Fruit fly (Drosophila melanogaster): ENCODE data around the gene CG12219.

Gene CG12219

DNA sequence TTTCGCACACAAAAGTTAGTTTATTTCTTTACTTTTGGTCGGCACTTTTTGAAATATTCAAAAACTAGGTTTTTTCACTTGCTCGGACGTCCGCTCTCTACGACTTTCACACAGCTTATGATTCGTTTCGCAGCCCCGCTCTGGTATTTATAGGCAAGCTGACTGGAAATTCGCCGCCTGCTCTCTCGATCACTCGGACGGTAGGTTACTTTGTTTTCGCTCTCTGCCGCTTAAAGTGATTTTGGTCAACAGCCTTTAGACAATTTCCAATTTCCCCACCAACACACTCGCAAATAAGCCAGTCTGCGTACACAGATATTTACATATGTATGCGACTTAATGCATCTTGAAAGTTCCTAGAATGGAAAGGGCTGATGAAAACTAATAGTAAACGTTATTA lies 17.6 kb downstream of the CG12219 start, which contains the start of gene CG11700:
Gene CG11700 (minus strand): TSS at position 106 of the 400 bp plus-strand sequence.
- TF ChIP-seq CTCF (optimal IDR thresholded peaks at IDR 0.05) (no peak), CG8478 (optimal IDR thresholded peaks at IDR 0.05) (no peak)

dm6 chrX:6279629-6280073 lies 21.4 kb downstream of the CG12219 start, which contains the start of gene Ubi-p5E:
TSS of gene Ubi-p5E (minus strand) at chrX:6279647.
- TF ChIP-seq CTCF (optimal IDR thresholded peaks at IDR 0.05) = no peak
- TF ChIP-seq CG8478 (optimal IDR thresholded peaks at IDR 0.05) = no peak

DNA sequence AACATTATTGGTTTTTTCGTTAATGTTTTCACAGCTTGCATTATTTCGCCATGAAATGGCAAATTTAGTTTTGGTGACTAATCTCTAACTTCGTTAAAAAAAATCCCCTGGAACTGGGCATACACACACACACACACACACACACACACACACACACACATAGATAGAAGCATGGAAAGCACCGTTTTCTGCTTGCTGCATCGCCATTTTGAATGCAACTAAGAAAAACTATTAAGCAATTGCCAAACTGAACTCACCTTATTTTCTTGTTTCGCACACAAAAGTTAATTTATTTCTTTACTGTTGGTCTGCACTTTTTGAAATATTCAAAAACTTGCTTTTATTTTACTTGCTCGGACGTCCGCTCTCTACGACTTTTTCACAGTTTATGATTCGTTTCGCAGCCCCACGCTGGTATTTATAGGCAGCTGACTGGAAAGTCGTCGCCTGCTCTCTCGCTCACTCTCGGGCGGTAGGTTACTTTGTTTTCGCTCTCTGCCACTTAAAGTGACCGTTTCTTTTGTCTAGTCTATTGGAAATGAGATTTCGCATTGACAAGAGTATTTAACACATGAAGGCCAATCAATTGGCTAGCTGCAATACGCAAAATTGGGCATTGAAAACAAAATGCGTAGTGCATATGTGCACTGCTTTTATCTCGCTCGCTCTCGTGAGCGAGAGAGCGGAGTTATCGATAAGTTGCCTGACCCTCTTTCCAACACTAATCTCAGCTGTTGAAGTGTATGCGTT lies 22.0 kb downstream of the CG12219 start:
- TF ChIP-seq CTCF (optimal IDR thresholded peaks at IDR 0.05) (no peak), CG8478 (optimal IDR thresholded peaks at IDR 0.05) (no peak)

DNA sequence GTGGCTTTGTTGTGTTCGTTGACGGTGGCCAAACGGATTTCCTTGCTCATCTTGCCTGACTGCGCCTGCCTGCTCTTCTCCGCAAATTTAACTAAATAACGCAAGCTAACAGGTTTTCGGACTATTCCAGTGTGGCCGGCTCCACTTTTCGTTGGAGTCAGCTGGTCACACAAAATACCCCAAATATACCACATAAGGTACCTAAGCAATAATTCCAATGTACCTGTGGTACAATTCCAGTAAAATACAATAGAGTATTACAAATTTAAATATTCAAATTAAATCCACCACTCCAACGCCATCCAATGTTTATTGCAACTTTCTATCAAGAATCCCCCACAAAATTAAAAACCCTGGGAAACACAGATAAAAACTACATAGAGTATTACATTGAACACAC lies 24.5 kb downstream of the CG12219 start, which contains the start of gene CG3566:
Gene CG3566 (minus strand): TSS at position 135 of the 400 bp plus-strand sequence.
- TF ChIP-seq CG8478 (optimal IDR thresholded peaks at IDR 0.05) (no peak), CTCF (optimal IDR thresholded peaks at IDR 0.05) (no peak)

- TF ChIP-seq CG8478 (optimal IDR thresholded peaks at IDR 0.05) = no peak
- TF ChIP-seq CTCF (optimal IDR thresholded peaks at IDR 0.05) = no peak
These were observed 33.1 kb downstream of the CG12219 start, which contains the start of gene Spt6 for dm6 chrX:6267745-6268582. TSS of gene Spt6 (plus strand) at chrX:6267797.

dm6 chrX:6267187-6267711 lies 33.8 kb downstream of the CG12219 start, which contains the start of gene schlank:
TSS of gene schlank (minus strand) at chrX:6267228.
- no peak for TF ChIP-seq CTCF (optimal IDR thresholded peaks at IDR 0.05)
- TF ChIP-seq CG8478 (optimal IDR thresholded peaks at IDR 0.05) = no peak

dm6 chrX:6266092-6266491 lies 35.0 kb downstream of the CG12219 start:
- TF ChIP-seq CG8478 (optimal IDR thresholded peaks at IDR 0.05) = no peak
- no peak for TF ChIP-seq CTCF (optimal IDR thresholded peaks at IDR 0.05)

DNA sequence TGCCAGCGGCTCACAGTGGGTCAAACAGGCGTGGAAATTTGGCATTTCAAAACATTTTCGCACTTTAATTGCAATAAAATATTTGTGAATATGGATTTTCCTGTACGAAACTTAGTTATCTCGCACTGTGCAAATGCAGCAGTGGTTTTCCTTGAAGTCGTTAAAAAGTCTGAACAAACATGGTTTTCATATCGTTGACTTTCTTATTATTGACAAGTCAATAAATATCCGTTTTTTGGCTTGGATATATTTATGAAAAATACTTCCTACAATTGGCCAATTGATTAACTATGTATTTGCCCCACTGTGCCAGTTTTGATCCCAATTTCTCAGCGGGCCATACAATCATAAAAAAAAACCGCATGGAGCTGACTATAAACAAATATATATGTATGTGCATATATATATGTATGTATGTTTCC lies 35.6 kb downstream of the CG12219 start:
- TF ChIP-seq CTCF (optimal IDR thresholded peaks at IDR 0.05) (no peak), CG8478 (optimal IDR thresholded peaks at IDR 0.05) (no peak)

- TF ChIP-seq CG8478 (optimal IDR thresholded peaks at IDR 0.05) (no peak), CTCF (optimal IDR thresholded peaks at IDR 0.05) (no peak)
These were observed 36.6 kb downstream of the CG12219 start for dm6 chrX:6264456-6264855.

DNA sequence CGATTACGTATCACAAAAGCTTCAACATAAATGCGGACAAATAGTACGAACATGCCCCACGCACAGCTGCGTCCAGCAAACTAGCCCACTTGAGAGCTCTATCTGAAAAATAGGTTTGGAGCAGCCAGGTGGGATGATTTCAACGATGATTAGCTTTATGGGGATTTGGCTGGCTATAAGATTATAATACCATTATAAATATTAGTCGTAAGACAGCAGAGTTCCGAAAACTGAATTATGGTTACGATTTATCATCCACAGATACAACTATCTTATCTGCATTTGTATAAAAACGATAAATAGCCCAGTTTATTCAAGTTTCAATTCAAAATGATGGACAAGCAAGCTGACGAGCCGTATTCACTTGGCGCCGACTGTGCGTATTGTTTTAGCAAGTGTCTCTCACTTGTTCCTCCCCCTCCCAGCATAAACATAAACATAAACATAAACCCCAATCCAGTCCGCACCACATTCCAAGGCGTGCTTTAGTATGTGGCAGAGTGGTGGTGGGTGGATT lies 37.4 kb downstream of the CG12219 start:
- no peak for TF ChIP-seq CTCF (optimal IDR thresholded peaks at IDR 0.05)
- TF ChIP-seq CG8478 (optimal IDR thresholded peaks at IDR 0.05) = no peak

DNA sequence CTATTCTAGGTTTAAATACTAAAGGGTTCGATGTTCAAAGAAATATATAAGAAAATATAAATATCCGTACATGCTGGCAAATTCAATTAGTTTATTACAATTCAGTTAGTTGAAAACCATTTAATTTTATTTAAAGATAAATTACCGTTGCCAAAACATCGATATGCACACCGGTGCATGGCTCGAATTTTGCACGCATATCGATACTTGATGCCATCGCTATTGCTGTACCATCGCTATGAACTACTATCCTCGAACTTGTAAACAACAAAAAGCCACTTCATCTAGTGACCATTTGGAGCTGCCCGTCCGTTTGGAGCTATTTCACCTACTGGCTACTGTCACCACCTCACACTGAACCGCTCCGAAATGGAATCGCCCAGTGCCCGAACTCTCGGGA lies 40.2 kb downstream of the CG12219 start, which contains the start of gene Josd:
Gene Josd (plus strand): TSS at position 270 of the 400 bp plus-strand sequence.
- no peak for TF ChIP-seq CG8478 (optimal IDR thresholded peaks at IDR 0.05)
- TF ChIP-seq CTCF (optimal IDR thresholded peaks at IDR 0.05) = no peak

DNA sequence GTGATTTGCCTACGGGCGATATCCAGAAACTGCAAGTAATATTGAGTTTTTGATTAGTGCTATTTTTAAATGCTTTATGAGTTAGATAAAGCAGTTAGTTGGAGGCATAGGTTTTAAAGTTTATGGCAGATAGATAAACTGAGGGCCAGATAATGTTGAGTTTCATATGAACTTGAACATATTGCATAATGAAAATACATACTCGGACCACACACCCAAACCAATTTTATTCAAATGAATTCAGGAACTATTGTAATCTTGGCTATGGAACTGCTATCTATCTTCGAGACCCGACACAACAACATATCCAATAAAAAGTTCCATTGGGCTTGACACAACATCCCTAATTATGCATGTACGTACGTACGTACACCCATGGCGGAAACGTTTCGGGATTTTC lies 41.4 kb downstream of the CG12219 start:
- TF ChIP-seq CG8478 (optimal IDR thresholded peaks at IDR 0.05) = no peak
- no peak for TF ChIP-seq CTCF (optimal IDR thresholded peaks at IDR 0.05)

DNA sequence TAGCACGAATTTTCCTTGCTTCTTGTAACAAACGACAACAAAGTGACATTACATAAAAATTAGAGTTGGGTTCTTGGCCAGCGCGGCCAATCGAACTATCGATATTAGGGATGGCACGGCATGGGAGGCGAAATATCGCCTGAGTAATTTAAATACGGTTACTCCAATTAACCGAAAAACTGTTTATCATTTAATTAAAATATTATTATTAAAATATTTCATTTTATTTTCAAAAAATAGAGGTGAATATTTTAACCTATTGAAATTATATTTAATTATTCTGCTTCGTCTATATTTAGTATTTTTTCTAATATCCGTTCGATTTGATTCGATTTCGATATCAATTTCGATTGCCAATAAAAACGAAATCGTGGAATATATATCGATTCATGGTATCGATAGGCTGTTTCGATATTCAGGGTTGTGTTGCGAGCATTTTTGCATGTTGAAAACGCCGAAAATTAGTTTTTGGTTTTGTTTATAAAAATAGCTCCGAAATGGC lies 45.6 kb downstream of the CG12219 start, which contains the start of the genes Rbcn-3A and Spx:
Gene Rbcn-3A (minus strand): TSS at position 74 of the 502 bp plus-strand sequence.
Gene Spx (plus strand): TSS at position 409 of the 502 bp plus-strand sequence.
- no peak for TF ChIP-seq CG8478 (optimal IDR thresholded peaks at IDR 0.05)
- TF ChIP-seq CTCF (optimal IDR thresholded peaks at IDR 0.05) = no peak

DNA sequence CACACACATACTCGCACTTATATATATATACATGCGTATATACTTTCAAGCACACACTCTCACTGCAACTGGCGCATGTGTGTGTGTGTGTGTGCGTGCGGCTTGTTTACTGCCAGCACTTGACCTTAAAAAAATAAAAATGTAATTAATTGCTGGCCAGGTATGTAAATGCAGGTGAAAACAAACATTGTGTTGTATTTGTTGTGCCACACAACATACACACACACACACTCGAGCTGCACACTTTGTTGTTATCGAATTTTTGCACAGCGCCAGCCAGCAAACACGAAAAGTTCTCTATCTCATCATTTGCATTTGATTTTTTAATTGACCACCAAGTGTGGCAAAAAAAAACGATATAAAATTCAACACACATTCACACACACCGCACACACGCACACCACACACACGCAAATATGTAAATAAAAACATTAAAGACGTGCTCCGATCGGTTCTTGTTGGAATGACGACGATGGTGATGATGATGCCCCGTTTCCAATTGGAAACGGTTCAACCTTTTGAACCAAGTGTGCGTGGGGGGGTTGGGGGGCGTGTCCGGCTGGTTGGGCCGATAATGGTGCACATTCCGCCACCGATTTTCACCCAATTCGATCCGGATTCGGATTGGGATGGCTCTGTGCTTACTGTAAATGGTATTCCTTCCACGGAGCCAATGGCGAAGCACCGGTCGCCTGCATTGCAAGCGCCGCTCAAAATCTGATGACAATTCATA lies 46.3 kb downstream of the CG12219 start:
- TF ChIP-seq CTCF (optimal IDR thresholded peaks at IDR 0.05) = no peak
